Worm (Caenorhabditis elegans): Measurements from ENCODE around the gene T23F4.2.

The T23F4.2 gene

ce11 chrII:1199987-1200386 lies 36.6 kb downstream of the T23F4.2 start:
- TF ChIP-seq pbrm-1 (GFP tag; IDR thresholded peaks at IDR 0.05) (no peak), dpff-1 (tag; optimal IDR thresholded peaks at IDR 0.05) (no peak), B0336.3 (GFP tag; IDR thresholded peaks at IDR 0.05) (no peak), ztf-18 (tag; optimal IDR thresholded peaks at IDR 0.05) (no peak), ets-4 (GFP tag; optimal IDR thresholded peaks at IDR 0.05) (no peak), F55B11.4 (tag; optimal IDR thresholded peaks at IDR 0.05; ENCODE audit: borderline replicate concordance, insufficient read depth) (no peak), T07F8.4 (tag; optimal IDR thresholded peaks at IDR 0.05) (no peak), lin-54 (GFP tag; optimal IDR thresholded peaks at IDR 0.05) (no peak), ceh-58 (GFP tag; IDR thresholded peaks at IDR 0.05) (no peak), mel-28 (tag; optimal IDR thresholded peaks at IDR 0.05; ENCODE audit: borderline replicate concordance) (no peak), snpc-4 (GFP tag; optimal IDR thresholded peaks at IDR 0.05) (no peak), snpc-4 (tag; optimal IDR thresholded peaks at IDR 0.05) (no peak), somi-1 (GFP tag; optimal IDR thresholded peaks at IDR 0.05) (no peak), zim-3 (tag; optimal IDR thresholded peaks at IDR 0.05) (no peak), C06A6.2 (GFP tag; conservative IDR thresholded peaks at IDR 0.05) (no peak), lag-1 (GFP tag; IDR thresholded peaks at IDR 0.05) (no peak), B0261.1 (tag; optimal IDR thresholded peaks at IDR 0.05) (no peak), K12H6.12 (tag; optimal IDR thresholded peaks at IDR 0.05) (no peak), attf-6 (GFP tag; IDR thresholded peaks at IDR 0.05) (no peak)

ce11 chrII:1203523-1203922 lies 40.1 kb downstream of the T23F4.2 start:
- no peak for TF ChIP-seq Y53F4B.3 (GFP tag; IDR thresholded peaks at IDR 0.05)
- no peak for TF ChIP-seq attf-3 (GFP tag; conservative IDR thresholded peaks at IDR 0.05)
- no peak for TF ChIP-seq cebp-1 (GFP tag; IDR thresholded peaks at IDR 0.05)
- peak; percentile 5 for TF ChIP-seq cebp-1 (tag; optimal IDR thresholded peaks at IDR 0.05)

- TF ChIP-seq atf-7 (tag; optimal IDR thresholded peaks at IDR 0.05): no peak
- no peak for TF ChIP-seq repo-1 (tag; optimal IDR thresholded peaks at IDR 0.05)
- no peak for TF ChIP-seq F57A8.1 (GFP tag; optimal IDR thresholded peaks at IDR 0.05)
- TF ChIP-seq pha-4 (tag; optimal IDR thresholded peaks at IDR 0.05): no peak
- TF ChIP-seq C06A6.2 (GFP tag; conservative IDR thresholded peaks at IDR 0.05): no peak
- no peak for TF ChIP-seq pbrm-1 (GFP tag; IDR thresholded peaks at IDR 0.05)
- no peak for TF ChIP-seq lin-35 (GFP tag; optimal IDR thresholded peaks at IDR 0.05)
- no peak for TF ChIP-seq unc-62 (GFP tag; optimal IDR thresholded peaks at IDR 0.05)
- no peak for TF ChIP-seq nhr-179 (tag; optimal IDR thresholded peaks at IDR 0.05)
- no peak for TF ChIP-seq die-1 (tag; optimal IDR thresholded peaks at IDR 0.05)
- no peak for TF ChIP-seq tbp1 (GFP tag; optimal IDR thresholded peaks at IDR 0.05)
- TF ChIP-seq attf-5 (GFP tag; optimal IDR thresholded peaks at IDR 0.05): no peak
- no peak for TF ChIP-seq rcor-1 (GFP tag; IDR thresholded peaks at IDR 0.05)
- no peak for TF ChIP-seq ceh-100 (GFP tag; IDR thresholded peaks at IDR 0.05)
- TF ChIP-seq F57C9.4 (tag; optimal IDR thresholded peaks at IDR 0.05): no peak
- TF ChIP-seq ets-4 (GFP tag; optimal IDR thresholded peaks at IDR 0.05): no peak
- TF ChIP-seq hrde-1 (tag; optimal IDR thresholded peaks at IDR 0.05; ENCODE audit: borderline replicate concordance): no peak
- TF ChIP-seq nfya-1 (tag; optimal IDR thresholded peaks at IDR 0.05; ENCODE audit: borderline replicate concordance, insufficient read depth): no peak
- no peak for TF ChIP-seq K11D2.4 (GFP tag; IDR thresholded peaks at IDR 0.05)
- no peak for TF ChIP-seq sea-2 (GFP tag; IDR thresholded peaks at IDR 0.05)
Measured at ce11 chrII:1214627-1215026, 51.3 kb downstream of the T23F4.2 start.
